Fruit fly (Drosophila melanogaster) whole organism, adult: ENCODE data around the gene mei-41.

Source experiments
- CG12768 ChIP-seq: fragments of 200-800 bp; sonication (Bioruptor generic); optimal IDR thresholded peaks from 2 replicates; lab custom pipeline; 2017; ENCODE audit warnings: missing biosample characterization, missing genetic modification characterization, mild to moderate bottlenecking, moderate library complexity, missing genetic modification reagents
- CG14711 ChIP-seq: fragments of 200-800 bp; sonication (Bioruptor generic); optimal IDR thresholded peaks from 2 replicates; lab custom pipeline; 2018; ENCODE audit warnings: missing biosample characterization, mild to moderate bottlenecking, missing genetic modification characterization, moderate library complexity
- CG7045 ChIP-seq: fragments of 200-800 bp; sonication (Bioruptor generic); optimal IDR thresholded peaks from 2 replicates; lab custom pipeline; 2017; ENCODE audit warnings: missing biosample characterization, mild to moderate bottlenecking, missing genetic modification characterization
- CG7101 ChIP-seq: fragments of 200-800 bp; sonication (Bioruptor generic); optimal IDR thresholded peaks from 2 replicates; lab custom pipeline; 2018; ENCODE audit warnings: missing biosample characterization, mild to moderate bottlenecking, missing genetic modification characterization, moderate library complexity
- Crg-1 ChIP-seq: fragments of 200-800 bp; sonication (Bioruptor generic); optimal IDR thresholded peaks from 2 replicates; lab custom pipeline; 2016; ENCODE audit warnings: missing biosample characterization, missing genetic modification characterization
- Hr96 ChIP-seq: fragments of 200-800 bp; sonication (Bioruptor generic); optimal IDR thresholded peaks from 2 replicates; lab custom pipeline; 2016; ENCODE audit warnings: missing biosample characterization, missing genetic modification characterization
- bab1 ChIP-seq: fragments of 200-800 bp; sonication (Bioruptor generic); optimal IDR thresholded peaks from 3 replicates; lab custom pipeline; 2019; ENCODE audit warnings: missing biosample characterization, mild to moderate bottlenecking, missing genetic modification characterization, moderate library complexity
- toe ChIP-seq: fragments of 200-800 bp; sonication (Bioruptor generic); optimal IDR thresholded peaks from 2 replicates; lab custom pipeline; 2016; ENCODE audit warnings: missing biosample characterization, missing genetic modification characterization

DNA sequence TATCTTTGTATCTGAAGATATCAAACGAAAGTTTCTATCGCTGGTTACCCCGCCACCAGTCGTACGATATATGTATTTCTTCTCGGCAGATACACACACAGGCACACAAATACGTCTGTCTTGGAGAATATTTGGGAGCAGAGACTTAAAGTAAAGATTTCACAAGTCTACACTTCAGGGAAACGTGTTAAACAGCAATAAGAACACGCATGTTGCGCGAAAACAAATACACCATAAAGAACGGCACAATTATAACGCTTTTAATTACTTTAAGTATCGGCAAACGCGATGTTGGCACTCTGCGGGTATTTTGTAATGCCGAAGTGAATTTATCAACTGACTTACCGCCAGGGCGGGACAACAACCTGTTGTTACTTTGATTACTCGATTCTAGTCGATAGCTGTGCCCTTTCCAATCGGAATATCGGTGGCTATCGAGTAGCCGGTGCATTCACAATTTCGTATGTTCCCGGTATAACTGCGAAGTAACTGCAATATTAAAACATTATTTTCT is 30.5 kb downstream of the mei-41 start, which contains the start of gene AnxB11:
- TF ChIP-seq CG14711 (no peak), bab1 (peak; percentile 6), Crg-1 (GFP tag; lab: Kevin White, UChicago) (no peak), CG7045 (GFP tag; lab: Kevin White, UChicago) (no peak), Hr96 (GFP tag; lab: Kevin White, UChicago) (no peak), CG7101 (tag; lab: Kevin White, UChicago) (no peak), CG12768 (no peak), toe (GFP tag; lab: Kevin White, UChicago) (no peak)
